Fruit fly (Drosophila melanogaster): ENCODE data around the gene CG15141.

DNA sequence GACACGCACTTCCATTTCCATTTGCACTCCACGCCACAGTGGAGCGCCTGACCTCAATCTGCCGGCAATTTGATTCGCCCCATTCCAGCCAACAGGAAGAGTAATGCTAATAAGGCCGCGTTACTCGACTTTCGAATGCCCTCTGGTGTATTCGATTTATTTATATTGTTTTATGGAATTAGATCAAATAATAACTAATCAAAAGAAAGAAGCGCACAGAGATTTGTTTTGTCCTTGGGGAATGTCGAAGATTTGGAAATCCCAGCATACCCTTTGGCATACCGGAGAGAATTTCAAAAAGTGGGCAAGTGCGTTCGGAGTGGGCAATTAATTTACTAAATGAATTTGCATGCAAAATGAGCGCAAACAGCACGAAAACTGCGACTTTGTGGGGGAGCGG is 35.6 kb upstream of the CG15141 start:
- TF ChIP-seq h (optimal IDR thresholded peaks at IDR 0.05) (no peak), Myc (optimal IDR thresholded peaks at IDR 0.05) (no peak), Sin3A (optimal IDR thresholded peaks at IDR 0.05) (no peak), insv (optimal IDR thresholded peaks at IDR 0.05) (no peak)

Data from Kc167 (cell line).